Worm (Caenorhabditis elegans): ENCODE data around the gene F36A4.3.

ce11 chrIV:4243830-4244406 is 25.5 kb upstream of the F36A4.3 start:
- TF ChIP-seq unc-39 (tag; optimal IDR thresholded peaks at IDR 0.05) = no peak
- no peak for TF ChIP-seq lsy-2 (tag; optimal IDR thresholded peaks at IDR 0.05)
- no peak for TF ChIP-seq nhr-237 (tag; optimal IDR thresholded peaks at IDR 0.05)
- TF ChIP-seq ztf-11 (tag; optimal IDR thresholded peaks at IDR 0.05) = no peak
- TF ChIP-seq sem-2 (GFP tag; optimal IDR thresholded peaks at IDR 0.05) = no peak
- no peak for TF ChIP-seq unc-62 (GFP tag; optimal IDR thresholded peaks at IDR 0.05)
- TF ChIP-seq ceh-39 (tag; optimal IDR thresholded peaks at IDR 0.05) = no peak
- no peak for TF ChIP-seq mep-1 (tag; optimal IDR thresholded peaks at IDR 0.05)
- no peak for TF ChIP-seq zip-8 (tag; optimal IDR thresholded peaks at IDR 0.05)
- no peak for TF ChIP-seq snpc-4 (tag; optimal IDR thresholded peaks at IDR 0.05)
- TF ChIP-seq elt-3 (tag; optimal IDR thresholded peaks at IDR 0.05) = no peak
- no peak for TF ChIP-seq pha-4 (tag; optimal IDR thresholded peaks at IDR 0.05)
- no peak for TF ChIP-seq nhr-28 (tag; optimal IDR thresholded peaks at IDR 0.05)
- TF ChIP-seq M03D4.4 (tag; optimal IDR thresholded peaks at IDR 0.05) = no peak

All from whole organism, mixed stage, embryonic.